Fruit fly (Drosophila melanogaster) whole organism, prepupa: ENCODE data around the gene ich.

Source experiments
- CG10631 ChIP-seq: fragments of 200-800 bp; sonication (Bioruptor generic); optimal IDR thresholded peaks from 2 replicates; lab custom pipeline; 2016; ENCODE audit warnings: missing biosample characterization, missing genetic modification characterization
- CG10669 ChIP-seq: fragments of 200-800 bp; sonication (Bioruptor generic); optimal IDR thresholded peaks from 3 replicates; lab custom pipeline; 2018; ENCODE audit warnings: missing biosample characterization, mild to moderate bottlenecking, missing genetic modification characterization, moderate library complexity
- CG11762 ChIP-seq: fragments of 200-800 bp; sonication (Bioruptor generic); optimal IDR thresholded peaks from 3 replicates; lab custom pipeline; 2016; ENCODE audit warnings: missing biosample characterization, missing genetic modification characterization; ENCODE audit not compliant: insufficient read depth
- CG11902 ChIP-seq: fragments of 200-800 bp; sonication (Bioruptor generic); optimal IDR thresholded peaks from 3 replicates; lab custom pipeline; 2016; ENCODE audit warnings: missing biosample characterization, missing genetic modification characterization
- CG15336 ChIP-seq: fragments of 200-800 bp; sonication (Bioruptor generic); IDR thresholded peaks from 2 replicates; pipeline ENCODE4 v1.3.6; 2022; ENCODE audit warnings: missing biosample characterization, missing genetic modification characterization
- CG1621 ChIP-seq: fragments of 200-800 bp; sonication (Bioruptor generic); optimal IDR thresholded peaks from 3 replicates; lab custom pipeline; 2018; ENCODE audit warnings: missing biosample characterization, mild to moderate bottlenecking, missing genetic modification characterization
- CG16779 ChIP-seq: fragments of 200-800 bp; sonication (Bioruptor generic); optimal IDR thresholded peaks from 3 replicates; lab custom pipeline; 2017; ENCODE audit warnings: missing biosample characterization, mild to moderate bottlenecking, missing genetic modification characterization
- CG3032 ChIP-seq: fragments of 200-800 bp; optimal IDR thresholded peaks from 2 replicates; lab custom pipeline; 2019; ENCODE audit warnings: missing biosample characterization, mild to moderate bottlenecking, missing genetic modification characterization, moderate library complexity
- CG31627 ChIP-seq: fragments of 200-800 bp; sonication (Bioruptor generic); optimal IDR thresholded peaks from 3 replicates; lab custom pipeline; 2016; ENCODE audit warnings: missing biosample characterization, missing genetic modification characterization
- CG32006 ChIP-seq: fragments of 200-800 bp; sonication (Bioruptor generic); optimal IDR thresholded peaks from 3 replicates; lab custom pipeline; 2017; ENCODE audit warnings: missing biosample characterization, mild to moderate bottlenecking, missing genetic modification characterization
- CG34406 ChIP-seq: fragments of 200-800 bp; sonication (Bioruptor generic); optimal IDR thresholded peaks from 3 replicates; lab custom pipeline; 2016; ENCODE audit warnings: missing biosample characterization, missing genetic modification characterization
- CG4318 ChIP-seq: fragments of 200-800 bp; sonication (Bioruptor generic); optimal IDR thresholded peaks from 3 replicates; lab custom pipeline; 2017; ENCODE audit warnings: missing biosample characterization, mild to moderate bottlenecking, missing genetic modification characterization
- CG6163 ChIP-seq: fragments of 200-800 bp; sonication (Bioruptor generic); IDR thresholded peaks from 3 replicates; pipeline ENCODE4 v1.3.6; 2022; ENCODE audit warnings: missing biosample characterization, missing genetic modification characterization
- CG6276 ChIP-seq: fragments of 200-800 bp; sonication (Bioruptor generic); optimal IDR thresholded peaks from 2 replicates; lab custom pipeline; 2017; ENCODE audit warnings: missing biosample characterization, mild to moderate bottlenecking, missing genetic modification characterization
- CG6792 ChIP-seq: fragments of 200-800 bp; sonication (Bioruptor generic); optimal IDR thresholded peaks from 3 replicates; lab custom pipeline; 2016; ENCODE audit warnings: missing biosample characterization, missing genetic modification characterization
- CG6808 ChIP-seq: fragments of 200-800 bp; sonication (Bioruptor generic); optimal IDR thresholded peaks from 3 replicates; lab custom pipeline; 2017; ENCODE audit warnings: missing biosample characterization, missing genetic modification characterization, mild to moderate bottlenecking, moderate library complexity, missing genetic modification reagents
- CG8319 ChIP-seq: fragments of 200-800 bp; sonication (Bioruptor generic); optimal IDR thresholded peaks from 3 replicates; lab custom pipeline; 2016; ENCODE audit warnings: missing biosample characterization, missing genetic modification characterization
- Eip75B ChIP-seq: fragments of 200-800 bp; sonication (Bioruptor generic); optimal IDR thresholded peaks from 3 replicates; lab custom pipeline; 2016; ENCODE audit warnings: missing biosample characterization, missing genetic modification characterization
- Ets96B ChIP-seq: fragments of 200-800 bp; optimal IDR thresholded peaks from 2 replicates; lab custom pipeline; 2019; ENCODE audit warnings: missing biosample characterization, mild to moderate bottlenecking, missing genetic modification characterization, moderate library complexity
- Gug ChIP-seq: fragments of 200-800 bp; sonication (Bioruptor generic); IDR thresholded peaks from 2 replicates; pipeline ENCODE4 v1.3.6; 2022; ENCODE audit warnings: missing biosample characterization, missing genetic modification characterization
- Hr38 ChIP-seq: sonication (Bioruptor generic); optimal IDR thresholded peaks from 2 replicates; lab custom pipeline; 2016; ENCODE audit warnings: missing biosample characterization, missing genetic modification characterization
- Hr39 ChIP-seq: fragments of 200-800 bp; sonication (Bioruptor generic); optimal IDR thresholded peaks from 2 replicates; lab custom pipeline; 2016; ENCODE audit warnings: missing biosample characterization, missing genetic modification characterization
- Hr4 ChIP-seq: fragments of 200-800 bp; sonication (Bioruptor generic); optimal IDR thresholded peaks from 3 replicates; lab custom pipeline; 2016; ENCODE audit warnings: missing biosample characterization, missing genetic modification characterization
- Lpt ChIP-seq: fragments of 200-800 bp; sonication (Bioruptor generic); optimal IDR thresholded peaks from 3 replicates; lab custom pipeline; 2016; ENCODE audit warnings: missing biosample characterization, missing genetic modification characterization
- Met ChIP-seq: fragments of 200-800 bp; sonication (Bioruptor generic); optimal IDR thresholded peaks from 3 replicates; lab custom pipeline; 2016; ENCODE audit warnings: missing biosample characterization, missing genetic modification characterization
- OdsH ChIP-seq: fragments of 200-800 bp; sonication (Bioruptor generic); optimal IDR thresholded peaks from 3 replicates; lab custom pipeline; 2016; ENCODE audit warnings: missing biosample characterization, missing genetic modification characterization
- Smox ChIP-seq: fragments of 200-800 bp; sonication (Bioruptor generic); optimal IDR thresholded peaks from 3 replicates; lab custom pipeline; 2016; ENCODE audit warnings: missing biosample characterization, missing genetic modification characterization
- Sox102F ChIP-seq: fragments of 200-800 bp; sonication (Bioruptor generic); optimal IDR thresholded peaks from 2 replicates; lab custom pipeline; 2016; ENCODE audit warnings: missing biosample characterization, mild to moderate bottlenecking, missing genetic modification characterization
- Sox14 ChIP-seq: fragments of 200-800 bp; sonication (Bioruptor generic); optimal IDR thresholded peaks from 3 replicates; lab custom pipeline; 2016; ENCODE audit warnings: missing biosample characterization, missing genetic modification characterization
- Sox15 ChIP-seq: fragments of 200-800 bp; sonication (Bioruptor generic); optimal IDR thresholded peaks from 3 replicates; lab custom pipeline; 2016; ENCODE audit warnings: missing biosample characterization, missing genetic modification characterization
- achi ChIP-seq: fragments of 200-800 bp; sonication (Bioruptor generic); optimal IDR thresholded peaks from 3 replicates; lab custom pipeline; 2016; ENCODE audit warnings: missing biosample characterization, missing genetic modification characterization
- acj6 ChIP-seq: fragments of 200-800 bp; sonication (Bioruptor generic); optimal IDR thresholded peaks from 3 replicates; lab custom pipeline; 2016; ENCODE audit warnings: missing biosample characterization, missing genetic modification characterization
- dac ChIP-seq: fragments of 200-800 bp; sonication (Bioruptor generic); optimal IDR thresholded peaks from 2 replicates; lab custom pipeline; 2017; ENCODE audit warnings: missing biosample characterization, mild to moderate bottlenecking, missing genetic modification characterization
- dsx ChIP-seq: fragments of 200-800 bp; optimal IDR thresholded peaks from 3 replicates; lab custom pipeline; 2019; ENCODE audit warnings: missing biosample characterization, mild to moderate bottlenecking, missing genetic modification characterization, moderate library complexity; ENCODE audit not compliant: poor library complexity, severe bottlenecking
- eg ChIP-seq: fragments of 200-800 bp; sonication (Bioruptor generic); IDR thresholded peaks from 3 replicates; pipeline ENCODE4 v1.3.6; 2022; ENCODE audit warnings: missing biosample characterization, missing genetic modification characterization
- esn ChIP-seq: fragments of 200-800 bp; sonication (Bioruptor generic); optimal IDR thresholded peaks from 2 replicates; lab custom pipeline; 2016; ENCODE audit warnings: missing biosample characterization, mild to moderate bottlenecking, missing genetic modification characterization, moderate library complexity
- fd59A ChIP-seq: fragments of 200-800 bp; sonication (Bioruptor generic); optimal IDR thresholded peaks from 2 replicates; lab custom pipeline; 2017; ENCODE audit warnings: missing biosample characterization, mild to moderate bottlenecking, missing genetic modification characterization, missing genetic modification reagents
- fd85E ChIP-seq: fragments of 200-800 bp; sonication (Bioruptor generic); optimal IDR thresholded peaks from 3 replicates; lab custom pipeline; 2016; ENCODE audit warnings: missing biosample characterization, missing genetic modification characterization
- fkh ChIP-seq: fragments of 200-800 bp; sonication (Bioruptor generic); optimal IDR thresholded peaks from 3 replicates; lab custom pipeline; 2017; ENCODE audit warnings: missing biosample characterization, mild to moderate bottlenecking, missing genetic modification characterization, moderate library complexity
- lz ChIP-seq: fragments of 200-800 bp; sonication (Bioruptor generic); optimal IDR thresholded peaks from 3 replicates; lab custom pipeline; 2016; ENCODE audit warnings: missing biosample characterization, missing genetic modification characterization
- net ChIP-seq: fragments of 200-800 bp; sonication (Bioruptor generic); optimal IDR thresholded peaks from 3 replicates; lab custom pipeline; 2016; ENCODE audit warnings: missing biosample characterization, missing genetic modification characterization
- pdm3 ChIP-seq: fragments of 200-800 bp; sonication (Bioruptor generic); optimal IDR thresholded peaks from 3 replicates; lab custom pipeline; 2016; ENCODE audit warnings: missing biosample characterization, missing genetic modification characterization
- salr ChIP-seq, 2 experiments: fragments of 200-800 bp; sonication (Bioruptor generic); optimal IDR thresholded peaks; 3 replicates each; lab custom pipeline; 2016 to 2018; ENCODE audit warnings: missing biosample characterization in 2 of 2, missing genetic modification characterization in 2 of 2, mild to moderate bottlenecking in 1 of 2
- svp ChIP-seq: fragments of 200-800 bp; sonication (Bioruptor generic); peaks from one replicate; lab custom pipeline; 2016; ENCODE audit warnings: missing biosample characterization, missing genetic modification characterization

Gene ich

DNA sequence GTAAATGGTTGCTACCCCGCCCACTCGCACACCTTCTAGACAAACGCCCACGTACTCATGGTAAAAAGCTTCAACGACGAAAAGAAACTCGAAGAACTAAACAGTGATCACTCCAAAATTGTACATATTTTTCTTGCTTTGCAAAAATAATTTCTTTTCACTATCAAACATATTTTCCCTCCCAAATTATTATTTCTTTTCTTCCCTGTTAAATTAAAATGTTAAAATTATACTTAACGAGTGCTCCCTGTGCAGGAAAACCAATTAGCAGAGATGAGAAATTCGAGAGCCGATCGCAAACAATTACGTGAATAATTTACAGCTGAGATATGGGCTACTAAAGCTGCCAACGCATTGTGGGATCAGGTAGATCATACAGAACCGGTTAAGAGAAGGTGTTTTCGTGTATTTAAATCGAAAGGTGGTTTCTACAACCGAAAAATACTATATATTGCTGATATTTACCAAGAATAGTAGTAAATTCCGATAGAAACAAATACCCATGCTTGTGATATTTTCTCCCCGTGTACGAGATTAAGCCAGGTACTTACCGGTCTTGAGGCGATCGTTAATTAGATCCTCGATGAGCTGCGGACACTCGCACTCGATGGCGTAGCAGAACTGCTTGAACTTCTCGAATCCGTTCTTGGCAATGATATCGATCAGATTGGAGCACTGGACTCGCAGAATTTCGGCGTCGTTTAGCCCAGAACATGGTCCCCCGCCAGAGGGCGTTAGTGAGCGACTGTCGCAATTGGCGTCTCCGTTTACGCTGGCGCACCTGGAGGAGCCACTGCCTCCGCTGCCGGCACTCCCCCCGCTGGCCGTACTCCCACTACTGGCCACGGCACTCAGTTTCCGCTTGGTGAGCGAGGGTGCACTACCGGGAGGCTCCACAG lies 32.4 kb downstream of the ich start (continued):
- TF ChIP-seq CG32006 (GFP tag; lab: Kevin White, UChicago) (no peak), Ets96B (peak; percentile 41), CG11762 (GFP tag; lab: Kevin White, UChicago) (no peak), Smox (GFP tag; lab: Kevin White, UChicago) (no peak), dac (no peak), CG1621 (tag; lab: Kevin White, UChicago) (no peak), Hr4 (GFP tag; lab: Kevin White, UChicago) (peak; percentile 26), pdm3 (GFP tag; lab: Kevin White, UChicago) (peak; percentile 39), Sox102F (GFP tag; lab: Kevin White, UChicago) (no peak), CG6163 (0 out of 3 replicates have a peak, but pooled peaks have one; percentile 19), CG31627 (GFP tag; lab: Kevin White, UChicago) (peak; percentile 39), CG6808 (peak; percentile 9), Gug (GFP tag; lab: Robert Waterston, UW) (no peak), CG8319 (GFP tag; lab: Kevin White, UChicago) (no peak), eg (0 out of 3 replicates have a peak, but pooled peaks have one; percentile 26), acj6 (GFP tag; lab: Kevin White, UChicago) (peak; percentile 27), CG3032 (peak; percentile 43), CG6276 (no peak), esn (GFP tag; lab: Kevin White, UChicago) (peak; percentile 21), CG10631 (GFP tag; lab: Kevin White, UChicago) (no peak), OdsH (GFP tag; lab: Kevin White, UChicago) (peak; percentile 14), Lpt (GFP tag; lab: Kevin White, UChicago) (no peak), salr (GFP tag; optimal IDR thresholded peaks at IDR 0.05; lab: Kevin White, UChicago) (no peak), CG34406 (GFP tag; lab: Kevin White, UChicago) (no peak), Hr38 (no peak), CG16779 (tag; lab: Kevin White, UChicago) (no peak), dsx (GFP tag; lab: Kevin White, UChicago) (peak; percentile 13), net (GFP tag; lab: Kevin White, UChicago) (peak; percentile 25), Met (GFP tag; lab: Kevin White, UChicago) (peak; percentile 52), CG11902 (GFP tag; lab: Kevin White, UChicago) (no peak), CG4318 (GFP tag; lab: Kevin White, UChicago) (no peak), CG10669 (GFP tag; lab: Kevin White, UChicago) (peak; percentile 24)

DNA sequence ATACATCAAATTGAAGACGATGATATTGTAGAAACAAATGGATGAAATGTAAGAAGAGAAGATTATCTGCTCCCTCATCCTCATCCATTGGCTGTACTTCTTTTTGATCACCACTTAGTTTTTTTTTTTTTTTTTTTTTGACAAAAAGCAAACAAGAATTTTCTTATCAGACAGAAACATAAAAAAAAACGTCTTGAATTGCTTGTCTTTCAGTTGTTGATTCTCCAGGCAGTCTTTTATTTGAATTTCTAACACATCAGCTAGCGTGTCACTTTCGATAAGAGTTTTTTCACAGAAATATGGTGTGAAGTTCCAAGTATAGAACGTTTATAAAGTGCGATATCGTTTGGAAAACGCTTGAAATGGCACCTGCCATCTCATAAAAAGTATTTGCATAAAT lies 33.1 kb downstream of the ich start:
- no peak for TF ChIP-seq lz (GFP tag; lab: Kevin White, UChicago)
- TF ChIP-seq fkh (GFP tag; lab: Kevin White, UChicago) = peak; percentile 57

dm6 chr3R:8927817-8928625 lies 34.8 kb downstream of the ich start:
- peak; percentile 85 for TF ChIP-seq achi (GFP tag; lab: Kevin White, UChicago)
- peak; percentile 87 for TF ChIP-seq fd59A (GFP tag; lab: Kevin White, UChicago)
- peak; percentile 78 for TF ChIP-seq CG15336 (GFP tag; lab: Robert Waterston, UW)
- TF ChIP-seq CG11902 (GFP tag; lab: Kevin White, UChicago) = peak; percentile 63
- TF ChIP-seq eg = peak; percentile 80
- peak; percentile 90 for TF ChIP-seq Eip75B (GFP tag; lab: Kevin White, UChicago)
- TF ChIP-seq Hr39 = peak; percentile 88
- peak; percentile 87 for TF ChIP-seq pdm3 (GFP tag; lab: Kevin White, UChicago)
- TF ChIP-seq CG32006 (GFP tag; lab: Kevin White, UChicago) = peak; percentile 92
- TF ChIP-seq dac = peak; percentile 71
- peak; percentile 55 for TF ChIP-seq fd85E
- peak; percentile 94 for TF ChIP-seq CG3032
- peak; percentile 70 for TF ChIP-seq Sox15 (GFP tag; lab: Kevin White, UChicago)
- TF ChIP-seq CG11762 (GFP tag; lab: Kevin White, UChicago) = peak; percentile 68
- peak; percentile 86 for TF ChIP-seq acj6 (GFP tag; lab: Kevin White, UChicago)
- TF ChIP-seq svp (GFP tag; lab: Kevin White, UChicago) = peak; percentile 93
- peak; percentile 75 for TF ChIP-seq Sox102F (GFP tag; lab: Kevin White, UChicago)
- peak; percentile 80 for TF ChIP-seq CG6792 (GFP tag; lab: Kevin White, UChicago)
- peak; percentile 72 for TF ChIP-seq fkh (GFP tag; lab: Kevin White, UChicago)
- peak; percentile 88 for TF ChIP-seq Sox14 (GFP tag; lab: Kevin White, UChicago)
- peak; percentile 96 for TF ChIP-seq CG10669 (GFP tag; lab: Kevin White, UChicago)
